Fruit fly (Drosophila melanogaster) whole organism, embryonic: ENCODE data around the gene Dh44.

ENCODE experiments used
- ATbp ChIP-seq: fragments of 200-800 bp; sonication (Bioruptor generic); optimal IDR thresholded peaks from 2 replicates; lab custom pipeline; 2017; ENCODE audit warnings: missing biosample characterization, mild to moderate bottlenecking, missing genetic modification characterization, missing genetic modification reagents
- Atf-2 ChIP-seq: fragments of 200-800 bp; sonication (Bioruptor generic); optimal IDR thresholded peaks from 2 replicates; lab custom pipeline; 2016; ENCODE audit warnings: missing biosample characterization, missing genetic modification characterization
- Awh ChIP-seq: fragments of 200-800 bp; sonication (Bioruptor generic); IDR thresholded peaks from 2 replicates; pipeline ENCODE4, ENCODE4 v1.3.6; 2022; ENCODE audit warnings: missing biosample characterization, missing genetic modification characterization
- Bteb2 ChIP-seq: fragments of 200-800 bp; sonication (Bioruptor generic); optimal IDR thresholded peaks from 2 replicates; lab custom pipeline; 2016; ENCODE audit warnings: missing biosample characterization, missing genetic modification characterization
- CG10147 ChIP-seq: fragments of 200-800 bp; sonication (Bioruptor generic); optimal IDR thresholded peaks from 2 replicates; lab custom pipeline; 2019; ENCODE audit warnings: missing biosample characterization, mild to moderate bottlenecking, missing genetic modification characterization, moderate library complexity
- CG10565 ChIP-seq: fragments of 200-800 bp; sonication (Bioruptor generic); optimal IDR thresholded peaks from 3 replicates; lab custom pipeline; 2016; ENCODE audit warnings: missing biosample characterization, mild to moderate bottlenecking, missing genetic modification characterization
- CG11085 ChIP-seq: fragments of 200-800 bp; sonication (Bioruptor generic); IDR thresholded peaks from 2 replicates; pipeline ENCODE4 v1.3.6; 2022; ENCODE audit warnings: missing biosample characterization, missing genetic modification characterization
- CG11723 ChIP-seq: fragments of 200-800 bp; sonication (Bioruptor generic); optimal IDR thresholded peaks from 2 replicates; lab custom pipeline; 2017; ENCODE audit warnings: missing biosample characterization, mild to moderate bottlenecking, missing genetic modification characterization
- CG12236 ChIP-seq: fragments of 200-800 bp; sonication (Bioruptor generic); optimal IDR thresholded peaks from 2 replicates; lab custom pipeline; 2016; ENCODE audit warnings: missing biosample characterization, missing genetic modification characterization
- CG13894 ChIP-seq: fragments of 200-800 bp; sonication (Bioruptor generic); optimal IDR thresholded peaks from 3 replicates; lab custom pipeline; 2018; ENCODE audit warnings: missing biosample characterization, mild to moderate bottlenecking, missing genetic modification characterization, moderate library complexity
- CG17361 ChIP-seq: fragments of 200-800 bp; sonication (Bioruptor generic); IDR thresholded peaks from 3 replicates; pipeline ENCODE4 v1.3.6; 2022; ENCODE audit warnings: missing biosample characterization, missing genetic modification characterization
- CG17612 ChIP-seq: fragments of 200-800 bp; sonication (Bioruptor generic); IDR thresholded peaks from 2 replicates; pipeline ENCODE4 v1.3.6; 2022; ENCODE audit warnings: missing biosample characterization, missing genetic modification characterization
- CG17912 ChIP-seq: fragments of 200-800 bp; sonication (Bioruptor generic); optimal IDR thresholded peaks from 2 replicates; lab custom pipeline; 2018; ENCODE audit warnings: missing biosample characterization, mild to moderate bottlenecking, missing genetic modification characterization
- CG18599 ChIP-seq: fragments of 200-800 bp; sonication (Bioruptor generic); optimal IDR thresholded peaks from 3 replicates; lab custom pipeline; 2017; ENCODE audit warnings: missing biosample characterization, missing genetic modification characterization, mild to moderate bottlenecking, moderate library complexity, missing genetic modification reagents
- CG2120 ChIP-seq: fragments of 200-800 bp; sonication (Bioruptor generic); optimal IDR thresholded peaks from 3 replicates; lab custom pipeline; 2016; ENCODE audit warnings: missing biosample characterization, missing genetic modification characterization
- CG2712 ChIP-seq: fragments of 200-800 bp; optimal IDR thresholded peaks from 3 replicates; lab custom pipeline; 2019; ENCODE audit warnings: missing biosample characterization, mild to moderate bottlenecking, missing genetic modification characterization, moderate library complexity
- CG2875 ChIP-seq: fragments of 200-800 bp; sonication (Bioruptor generic); optimal IDR thresholded peaks from 2 replicates; lab custom pipeline; 2017; ENCODE audit warnings: missing biosample characterization, mild to moderate bottlenecking, missing genetic modification characterization, missing genetic modification reagents
- CG3281 ChIP-seq: fragments of 200-800 bp; sonication (Bioruptor generic); optimal IDR thresholded peaks from 3 replicates; lab custom pipeline; 2017; ENCODE audit warnings: missing biosample characterization, mild to moderate bottlenecking, missing genetic modification characterization
- CG34376 ChIP-seq: fragments of 200-800 bp; sonication (Bioruptor generic); optimal IDR thresholded peaks from 2 replicates; lab custom pipeline; 2018; ENCODE audit warnings: missing biosample characterization, mild to moderate bottlenecking, missing genetic modification characterization
- CG42726 ChIP-seq: fragments of 200-800 bp; sonication (Bioruptor generic); IDR thresholded peaks from 2 replicates; pipeline ENCODE4 v1.3.6; 2022; ENCODE audit warnings: missing biosample characterization, missing genetic modification characterization; ENCODE audit not compliant: partially characterized antibody
- CG4854 ChIP-seq: fragments of 200-800 bp; sonication (Bioruptor generic); optimal IDR thresholded peaks from 2 replicates; lab custom pipeline; 2016; ENCODE audit warnings: missing biosample characterization, missing genetic modification characterization, inconsistent platforms
- CG6813 ChIP-seq: fragments of 200-800 bp; sonication (Bioruptor generic); optimal IDR thresholded peaks from 2 replicates; lab custom pipeline; 2017; ENCODE audit warnings: missing biosample characterization, missing genetic modification characterization, mild to moderate bottlenecking, moderate library complexity, missing genetic modification reagents
- CG6854 ChIP-seq: fragments of 200-800 bp; sonication (Bioruptor generic); optimal IDR thresholded peaks from 3 replicates; lab custom pipeline; 2017; ENCODE audit warnings: missing biosample characterization, mild to moderate bottlenecking, missing genetic modification characterization
- CG7928 ChIP-seq: fragments of 200-800 bp; sonication (Bioruptor generic); optimal IDR thresholded peaks from 2 replicates; lab custom pipeline; 2017; ENCODE audit warnings: missing biosample characterization, mild to moderate bottlenecking, missing genetic modification characterization
- CG9727 ChIP-seq: fragments of 200-800 bp; sonication (Bioruptor generic); optimal IDR thresholded peaks from 3 replicates; lab custom pipeline; 2017; ENCODE audit warnings: missing biosample characterization, mild to moderate bottlenecking, missing genetic modification characterization
- Chrac-16 ChIP-seq: fragments of 200-800 bp; sonication (Bioruptor generic); optimal IDR thresholded peaks from 3 replicates; lab custom pipeline; 2016; ENCODE audit warnings: missing biosample characterization, missing genetic modification characterization
- Dip3 ChIP-seq: fragments of 200-800 bp; sonication (Bioruptor generic); optimal IDR thresholded peaks from 3 replicates; lab custom pipeline; 2016; ENCODE audit warnings: missing biosample characterization, missing genetic modification characterization
- Hr39 ChIP-seq: fragments of >200 bp; optimal IDR thresholded peaks from 2 replicates; lab custom pipeline; 2017
- Lpt ChIP-seq: fragments of >200 bp; optimal IDR thresholded peaks from 2 replicates; lab custom pipeline; 2018; ENCODE audit warnings: missing biosample characterization, missing genetic modification characterization
- MBD-R2 ChIP-seq: fragments of 200-800 bp; sonication (Bioruptor generic); IDR thresholded peaks from 2 replicates; pipeline ENCODE4 v1.3.6; 2022; ENCODE audit warnings: missing biosample characterization, missing genetic modification characterization
- MESR4 ChIP-seq: fragments of 200-800 bp; sonication (Bioruptor generic); optimal IDR thresholded peaks from 2 replicates; lab custom pipeline; 2018; ENCODE audit warnings: missing biosample characterization, mild to moderate bottlenecking, missing genetic modification characterization, moderate library complexity
- NC2α ChIP-seq: fragments of 200-800 bp; sonication (Bioruptor generic); optimal IDR thresholded peaks from 2 replicates; lab custom pipeline; 2016; ENCODE audit warnings: missing biosample characterization, missing genetic modification characterization
- NC2β ChIP-seq: fragments of 200-800 bp; sonication (Bioruptor generic); optimal IDR thresholded peaks from 2 replicates; lab custom pipeline; 2016; ENCODE audit warnings: missing biosample characterization, missing genetic modification characterization
- Nf-YB ChIP-seq: fragments of 200-800 bp; sonication (Bioruptor generic); optimal IDR thresholded peaks from 3 replicates; lab custom pipeline; 2019; ENCODE audit warnings: missing biosample characterization, mild to moderate bottlenecking, missing genetic modification characterization, moderate library complexity
- Side ChIP-seq: fragments of 200-800 bp; sonication (Bioruptor generic); optimal IDR thresholded peaks from 2 replicates; lab custom pipeline; 2016; ENCODE audit warnings: missing biosample characterization, missing genetic modification characterization
- Spps ChIP-seq: fragments of 200-800 bp; sonication (Bioruptor generic); optimal IDR thresholded peaks from 2 replicates; lab custom pipeline; 2018; ENCODE audit warnings: missing biosample characterization, mild to moderate bottlenecking, missing genetic modification characterization
- Sry-β ChIP-seq: fragments of 200-800 bp; sonication (Bioruptor generic); optimal IDR thresholded peaks from 2 replicates; lab custom pipeline; 2018; ENCODE audit warnings: missing biosample characterization, mild to moderate bottlenecking, missing genetic modification characterization, moderate library complexity
- Trl ChIP-seq, 3 experiments: fragments of >200 bp in 2 of 3; fragments of 200-800 bp in 1 of 3; sonication (Bioruptor generic) in 1 of 3; optimal IDR thresholded peaks; 2 replicates in 1 of 3; 3 replicates in 2 of 3; lab custom pipeline; 2016 to 2017; ENCODE audit warnings: missing biosample characterization in 1 of 3, missing genetic modification characterization in 1 of 3
- bab2 ChIP-seq: fragments of 200-800 bp; sonication (Bioruptor generic); optimal IDR thresholded peaks from 2 replicates; lab custom pipeline; 2016; ENCODE audit warnings: missing biosample characterization, missing genetic modification characterization
- bowl ChIP-seq: fragments of 200-800 bp; sonication (Bioruptor generic); IDR thresholded peaks from 2 replicates; pipeline ENCODE4 v1.3.6; 2022; ENCODE audit warnings: missing biosample characterization, missing genetic modification characterization
- ci ChIP-seq: fragments of 200-800 bp; sonication (Bioruptor generic); IDR thresholded peaks from 3 replicates; pipeline ENCODE4 v1.3.6; 2022; ENCODE audit warnings: missing biosample characterization, missing genetic modification characterization
- da ChIP-seq: fragments of 200-800 bp; sonication (Bioruptor generic); optimal IDR thresholded peaks from 2 replicates; lab custom pipeline; 2016; ENCODE audit warnings: missing biosample characterization, missing genetic modification characterization
- disco-r ChIP-seq: fragments of 200-800 bp; sonication (Bioruptor generic); optimal IDR thresholded peaks from 2 replicates; lab custom pipeline; 2016; ENCODE audit warnings: missing biosample characterization, missing genetic modification characterization
- hb ChIP-seq: fragments of 200-800 bp; sonication (Bioruptor generic); IDR thresholded peaks from 3 replicates; pipeline ENCODE4 v1.3.6; 2022; ENCODE audit warnings: missing biosample characterization, missing genetic modification characterization; ENCODE audit not compliant: partially characterized antibody
- lab ChIP-seq: fragments of 200-800 bp; sonication (Bioruptor generic); optimal IDR thresholded peaks from 3 replicates; lab custom pipeline; 2017; ENCODE audit warnings: missing biosample characterization, missing genetic modification characterization, mild to moderate bottlenecking, moderate library complexity, missing genetic modification reagents
- mld ChIP-seq: fragments of 200-800 bp; sonication (Bioruptor generic); IDR thresholded peaks from 3 replicates; pipeline ENCODE4 v1.3.6; 2022; ENCODE audit warnings: missing biosample characterization, missing genetic modification characterization; ENCODE audit not compliant: partially characterized antibody
- nmo ChIP-seq: fragments of 200-800 bp; sonication (Bioruptor generic); optimal IDR thresholded peaks from 2 replicates; lab custom pipeline; 2018; ENCODE audit warnings: missing biosample characterization, mild to moderate bottlenecking, missing genetic modification characterization, moderate library complexity
- seq ChIP-seq: fragments of 200-800 bp; sonication (Bioruptor generic); IDR thresholded peaks from 2 replicates; pipeline ENCODE4 v1.3.6; 2022; ENCODE audit warnings: missing biosample characterization, missing genetic modification characterization
- tin ChIP-seq: fragments of 200-800 bp; sonication (Bioruptor generic); optimal IDR thresholded peaks from 3 replicates; lab custom pipeline; 2016; ENCODE audit warnings: missing biosample characterization, missing genetic modification characterization
- ttk ChIP-seq: fragments of 200-800 bp; sonication (Bioruptor generic); IDR thresholded peaks from 2 replicates; pipeline ENCODE4 v2.1.2; 2022; ENCODE audit warnings: missing biosample characterization, missing genetic modification characterization

Gene Dh44

DNA sequence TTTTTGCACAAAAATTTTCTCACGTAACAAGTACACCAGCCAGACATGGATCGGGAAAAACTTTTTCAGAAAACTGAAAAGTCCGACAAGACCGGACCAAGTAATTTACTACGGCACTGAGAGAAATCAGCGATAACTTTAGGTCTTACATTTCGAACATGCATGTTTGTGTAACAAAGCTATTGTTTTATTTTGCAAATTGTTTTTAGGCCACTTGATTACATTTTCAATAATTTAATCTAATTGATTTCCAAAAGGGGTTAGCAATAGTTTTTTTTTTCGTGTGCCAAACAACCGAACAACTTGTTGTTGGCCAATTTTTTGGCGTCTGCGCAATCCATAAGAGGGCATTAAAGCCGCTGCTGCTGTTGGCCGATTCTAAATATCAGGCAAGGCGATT, 24.9 kb upstream of the Dh44 start (continued):
- TF ChIP-seq Bteb2 (GFP tag; lab: Kevin White, UChicago) = peak; percentile 40
- TF ChIP-seq CG2712 (tag; lab: Kevin White, UChicago) = peak; percentile 46
- peak; percentile 65 for TF ChIP-seq bab2 (GFP tag; lab: Kevin White, UChicago)
- peak; percentile 31 for TF ChIP-seq Dip3
- TF ChIP-seq Hr39 = no peak
- peak; percentile 13 for TF ChIP-seq CG11723 (GFP tag; lab: Kevin White, UChicago)
- TF ChIP-seq CG17612 = 0 out of 2 replicates have a peak, but pooled peaks have one; percentile 8
- peak; percentile 37 for TF ChIP-seq CG13894 (tag; lab: Kevin White, UChicago)
- TF ChIP-seq lab (GFP tag; lab: Kevin White, UChicago) = peak; percentile 90
- TF ChIP-seq da = no peak
- TF ChIP-seq nmo (GFP tag; lab: Kevin White, UChicago) = peak; percentile 38
- 0 out of 2 replicates have a peak, but pooled peaks have one; percentile 32 for TF ChIP-seq CG11085 (GFP tag; lab: Robert Waterston, UW)
- TF ChIP-seq Sry-β (GFP tag; lab: Kevin White, UChicago) = no peak
- TF ChIP-seq CG6854 (GFP tag; lab: Kevin White, UChicago) = peak; percentile 43
- no peak for TF ChIP-seq NC2α (GFP tag; lab: Kevin White, UChicago)
- peak; percentile 61 for TF ChIP-seq CG6813 (GFP tag; lab: Kevin White, UChicago)
- peak; percentile 76 for TF ChIP-seq CG3281
- no peak for TF ChIP-seq bowl
- peak; percentile 43 for TF ChIP-seq Side
- TF ChIP-seq CG17912 (GFP tag; lab: Kevin White, UChicago) = no peak
- no peak for TF ChIP-seq mld
- peak; percentile 69 for TF ChIP-seq seq (GFP tag; lab: Robert Waterston, UW)
- peak; percentile 61; the same call in 2 of the 3 replicates for TF ChIP-seq ci
- 0 out of 2 replicates have a peak, but pooled peaks have one; percentile 44 for TF ChIP-seq Awh (GFP tag; lab: Robert Waterston, UW)
- TF ChIP-seq NC2β (GFP tag; lab: Kevin White, UChicago) = peak; percentile 14
- peak; percentile 8 for TF ChIP-seq disco-r
- peak; percentile 38 for TF ChIP-seq ATbp (GFP tag; lab: Kevin White, UChicago)
- TF ChIP-seq CG2875 (GFP tag; lab: Kevin White, UChicago) = peak; percentile 24
- no peak for TF ChIP-seq MESR4 (GFP tag; lab: Kevin White, UChicago)
- TF ChIP-seq Chrac-16 = peak; percentile 47
- peak; percentile 12 for TF ChIP-seq CG7928 (GFP tag; lab: Kevin White, UChicago)
- no peak for TF ChIP-seq Trl (optimal IDR thresholded peaks at IDR 0.05; lab: Kevin White, UChicago)
- peak; percentile 61 for TF ChIP-seq Trl (GFP tag; optimal IDR thresholded peaks at IDR 0.05; lab: Kevin White, UChicago)
- no peak for TF ChIP-seq CG42726 (GFP tag; lab: Robert Waterston, UW)
- no peak for TF ChIP-seq Lpt
- TF ChIP-seq CG10565 = no peak
- peak; percentile 33; the same call in 1 of the 2 replicates for TF ChIP-seq MBD-R2 (GFP tag; lab: Robert Waterston, UW)
- no peak for TF ChIP-seq CG34376
- peak; percentile 39 for TF ChIP-seq CG12236
- TF ChIP-seq ttk (GFP tag; lab: Robert Waterston, UW) = peak; percentile 59
- TF ChIP-seq CG10147 (GFP tag; lab: Kevin White, UChicago) = peak; percentile 65
- TF ChIP-seq hb (GFP tag; lab: Robert Waterston, UW) = no peak
- TF ChIP-seq CG4854 (GFP tag; lab: Kevin White, UChicago) = peak; percentile 39
- peak; percentile 71 for TF ChIP-seq CG2120
- peak; percentile 14 for TF ChIP-seq Atf-2
- TF ChIP-seq tin (GFP tag; lab: Kevin White, UChicago) = peak; percentile 44
- peak; percentile 81 for TF ChIP-seq CG18599 (GFP tag; lab: Kevin White, UChicago)
- TF ChIP-seq CG9727 (GFP tag; lab: Kevin White, UChicago) = peak; percentile 55
- TF ChIP-seq Nf-YB = peak; percentile 9
- no peak for TF ChIP-seq Spps (tag; lab: Kevin White, UChicago)
- TF ChIP-seq CG17361 = peak; percentile 48; the same call in 1 of the 3 replicates
